Worm (Caenorhabditis elegans): ENCODE measurements around the gene pgp-6.

The pgp-6 gene

DNA sequence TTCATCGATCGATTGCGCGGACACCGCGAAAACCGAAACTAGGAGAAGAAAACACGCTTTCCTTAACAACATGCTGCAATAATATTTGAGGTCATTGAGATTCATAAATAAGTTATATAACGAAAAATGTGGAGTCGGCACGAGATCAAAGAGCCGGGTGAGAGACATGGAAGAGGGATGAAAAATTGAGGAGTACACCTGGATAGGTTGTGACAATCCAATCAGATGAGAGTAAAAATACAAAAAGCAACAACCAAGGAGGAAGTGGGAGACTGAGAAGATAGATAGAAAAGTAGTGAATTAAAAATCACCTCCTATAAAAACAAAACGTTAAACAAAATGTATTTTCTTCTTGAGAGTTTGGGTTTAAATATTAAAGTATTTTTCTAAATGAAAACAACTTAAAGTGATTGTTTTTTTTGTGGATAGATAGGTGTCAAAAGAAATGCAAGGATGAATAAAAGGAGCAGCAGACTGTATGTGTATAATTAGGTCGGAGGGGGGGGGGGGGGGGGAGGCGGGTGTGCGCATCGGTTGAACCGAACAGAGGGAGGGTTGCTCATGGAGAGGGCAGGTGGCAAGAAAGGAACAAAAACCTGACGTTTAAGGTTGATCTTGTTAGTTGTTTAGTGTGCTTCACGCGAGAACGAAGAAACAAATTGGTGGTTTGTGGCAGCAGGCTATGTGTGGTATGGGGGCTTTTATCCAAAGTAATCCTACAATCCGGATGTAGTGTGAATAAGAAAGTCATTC lies 32.4 kb downstream of the pgp-6 start, which contains the start of gene C05A9.2:
Gene C05A9.2 (minus strand): TSS at position 73 of the 753 bp plus-strand sequence.
- TF ChIP-seq unc-62 (GFP tag; optimal IDR thresholded peaks at IDR 0.05), result no peak

DNA sequence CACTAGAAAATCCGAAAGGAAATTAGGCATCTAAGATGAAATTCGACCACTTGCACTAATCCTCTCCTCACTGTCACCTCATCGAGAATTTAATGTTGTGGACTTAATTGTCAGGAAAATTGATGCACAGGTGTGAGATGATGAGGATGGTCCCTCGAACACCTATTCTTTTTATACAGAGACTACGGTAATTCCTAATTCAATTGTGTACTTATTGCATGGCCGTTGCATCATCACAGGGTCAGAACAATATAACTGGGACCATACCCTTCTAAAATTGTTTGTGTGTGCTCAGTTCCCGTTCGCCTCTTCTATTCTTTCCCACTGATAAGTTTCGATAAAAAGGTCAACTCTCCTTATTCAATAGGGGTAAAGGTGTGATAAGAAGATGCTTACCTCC lies 33.1 kb downstream of the pgp-6 start:
- no peak for TF ChIP-seq unc-62 (GFP tag; optimal IDR thresholded peaks at IDR 0.05)

DNA sequence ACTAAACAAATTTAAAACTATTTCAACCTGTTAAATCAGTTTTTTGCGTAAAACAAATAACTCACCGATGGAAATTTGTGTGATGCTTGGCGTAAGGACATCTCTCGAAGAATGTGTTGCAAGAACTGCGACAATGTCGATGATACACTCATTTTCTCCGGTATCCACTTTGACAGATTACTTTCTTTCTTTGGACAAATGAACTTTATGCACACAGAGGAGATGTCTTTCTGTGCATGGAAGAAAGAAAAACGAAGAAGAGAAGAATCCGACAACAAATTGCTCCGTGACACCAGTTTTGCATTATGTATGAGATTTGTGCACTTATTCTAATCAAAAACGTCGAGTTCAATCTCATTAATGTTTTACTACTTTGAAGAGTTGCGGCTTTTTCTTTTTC lies 38.7 kb downstream of the pgp-6 start, which contains the start of gene plc-1:
Gene plc-1 (minus strand): TSS at position 101 of the 400 bp plus-strand sequence.
- TF ChIP-seq unc-62 (GFP tag; optimal IDR thresholded peaks at IDR 0.05), result no peak

DNA sequence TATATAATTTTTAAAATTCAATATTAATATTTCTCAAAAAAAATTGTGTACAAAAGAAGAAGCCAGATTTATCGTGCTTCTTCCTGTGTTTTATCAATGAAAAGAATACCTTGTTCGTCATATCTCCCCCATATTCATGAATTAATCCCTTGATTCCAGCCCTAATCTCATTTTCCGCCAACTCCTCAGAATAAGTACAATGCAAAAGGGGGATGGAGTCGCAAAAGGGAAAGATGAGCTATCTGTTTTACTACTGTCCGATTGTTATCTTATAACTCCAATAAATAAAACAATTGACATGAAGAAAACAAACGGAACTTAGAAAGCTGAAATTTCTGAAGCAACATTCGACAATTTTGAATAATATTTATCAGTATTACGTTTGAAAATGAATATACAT lies 39.6 kb downstream of the pgp-6 start:
- no peak for TF ChIP-seq unc-62 (GFP tag; optimal IDR thresholded peaks at IDR 0.05)

DNA sequence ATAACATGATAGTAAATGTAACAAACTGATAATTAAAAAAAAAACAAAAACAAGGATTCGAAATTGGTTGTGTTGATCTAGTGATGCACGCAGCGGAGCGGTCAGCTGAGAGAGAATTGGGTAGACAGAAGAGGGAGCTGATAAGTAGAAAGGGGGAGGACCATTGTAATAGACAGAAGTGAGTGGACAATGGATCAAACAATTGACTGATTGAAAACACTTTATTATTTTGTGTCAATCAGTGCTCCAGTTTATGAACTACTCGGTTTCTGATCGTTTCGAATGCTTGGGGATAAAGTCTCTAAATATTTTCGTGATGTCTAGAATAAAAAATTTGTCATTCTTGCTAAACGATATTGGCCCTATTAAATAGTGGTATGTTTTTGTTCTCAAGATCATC lies 42.7 kb downstream of the pgp-6 start:
- TF ChIP-seq unc-62 (GFP tag; optimal IDR thresholded peaks at IDR 0.05), result no peak

All from whole organism, dauer.